Worm (Caenorhabditis elegans) whole organism, L4 larva: ENCODE results near the gene W01B6.6.
A peak's percentile ranks its signal among the peaks of the same experiment; 100 is the strongest.

ENCODE experiments used
- F26F4.8 ChIP-seq: fragments of 200-800 bp; sonication (Bioruptor generic); conservative IDR thresholded peaks from 2 replicates; pipeline ENCODE4 v1.3.6; 2022; ENCODE audit warnings: missing genetic modification characterization, missing compliant biosample characterization
- F44E2.7 ChIP-seq: fragments of 200-800 bp; sonication (Bioruptor generic); IDR thresholded peaks from 2 replicates; pipeline ENCODE4 v2.1.2; 2022; ENCODE audit warnings: missing genetic modification characterization, missing compliant biosample characterization
- Y5F2A.4 ChIP-seq: fragments of 200-800 bp; sonication (Bioruptor generic); optimal IDR thresholded peaks from 2 replicates; lab custom pipeline; 2018; ENCODE audit warnings: mild to moderate bottlenecking, missing genetic modification characterization, missing compliant biosample characterization
- ZK546.5 ChIP-seq, 2 experiments: sonication (generic microtip); optimal IDR thresholded peaks; 2 replicates each; lab custom pipeline; 2017; ENCODE audit warnings: missing biosample characterization in 2 of 2, missing genetic modification characterization in 2 of 2
- aly-2 ChIP-seq: sonication (generic microtip); optimal IDR thresholded peaks from 2 replicates; lab custom pipeline; 2018; ENCODE audit warnings: missing biosample characterization, missing genetic modification characterization
- attf-4 ChIP-seq: sonication (generic microtip); optimal IDR thresholded peaks from 3 replicates; lab custom pipeline; 2017; ENCODE audit warnings: missing biosample characterization, missing genetic modification characterization
- ceh-20 ChIP-seq: fragments of 200-800 bp; sonication (Bioruptor generic); IDR thresholded peaks from 2 replicates; pipeline ENCODE4 v1.3.6; 2022; ENCODE audit warnings: missing genetic modification reagents, missing genetic modification characterization, missing compliant biosample characterization
- ceh-44 ChIP-seq: fragments of 200-800 bp; sonication (Bioruptor generic); IDR thresholded peaks from 2 replicates; pipeline ENCODE4 v1.3.6; 2022; ENCODE audit warnings: missing genetic modification reagents, missing genetic modification characterization, missing compliant biosample characterization
- ces-1 ChIP-seq: fragments of 150-350 bp; sonication (generic microtip); optimal IDR thresholded peaks from 4 replicates; lab custom pipeline; 2014; ENCODE audit warnings: missing biosample characterization, missing genetic modification reagents, missing genetic modification characterization
- cey-2 ChIP-seq: sonication (generic microtip); optimal IDR thresholded peaks from 3 replicates; lab custom pipeline; 2017; ENCODE audit warnings: missing genetic modification characterization, mild to moderate bottlenecking, missing compliant biosample characterization, antibody characterized with exemption, borderline replicate concordance; ENCODE audit not compliant: insufficient read depth
- daf-12 ChIP-seq: fragments of 150-350 bp; optimal IDR thresholded peaks from 2 replicates; lab custom pipeline; 2014; ENCODE audit warnings: missing biosample characterization, missing genetic modification reagents, missing genetic modification characterization
- dmd-8 ChIP-seq: fragments of 200-800 bp; sonication (Bioruptor generic); IDR thresholded peaks from 2 replicates; pipeline ENCODE4 v1.3.6; 2022; ENCODE audit warnings: missing genetic modification characterization, missing compliant biosample characterization
- dmd-9 ChIP-seq: fragments of 200-800 bp; sonication (Bioruptor generic); IDR thresholded peaks from 2 replicates; pipeline ENCODE4 v1.3.6; 2022; ENCODE audit warnings: missing genetic modification reagents, missing genetic modification characterization, missing compliant biosample characterization
- egl-27 ChIP-seq: sonication (generic microtip); optimal IDR thresholded peaks from 3 replicates; lab custom pipeline; 2017; ENCODE audit warnings: missing biosample characterization, missing genetic modification reagents, missing genetic modification characterization
- fkh-10 ChIP-seq: fragments of 150-350 bp; optimal IDR thresholded peaks from 2 replicates; lab custom pipeline; 2014; ENCODE audit warnings: missing biosample characterization, missing genetic modification reagents, missing genetic modification characterization
- hlh-11 ChIP-seq: fragments of 200-800 bp; sonication (Bioruptor generic); optimal IDR thresholded peaks from 2 replicates; lab custom pipeline; 2018; ENCODE audit warnings: mild to moderate bottlenecking, missing genetic modification characterization, missing compliant biosample characterization
- hlh-30 ChIP-seq: sonication (generic microtip); optimal IDR thresholded peaks from 2 replicates; lab custom pipeline; 2017; ENCODE audit warnings: antibody characterized with exemption, mild to moderate bottlenecking, missing genetic modification characterization, missing compliant biosample characterization; ENCODE audit not compliant: insufficient read depth
- lin-1 ChIP-seq: fragments of 200-800 bp; sonication (Bioruptor generic); IDR thresholded peaks from 2 replicates; pipeline ENCODE4 v1.3.6; 2022; ENCODE audit warnings: missing genetic modification reagents, missing genetic modification characterization, missing compliant biosample characterization
- lin-38 ChIP-seq: fragments of 200-800 bp; sonication (Bioruptor generic); IDR thresholded peaks from 2 replicates; pipeline ENCODE4 v1.3.6; 2022; ENCODE audit warnings: missing genetic modification reagents, missing genetic modification characterization, missing compliant biosample characterization
- lir-3 ChIP-seq: sonication (generic microtip); optimal IDR thresholded peaks from 2 replicates; lab custom pipeline; 2016; ENCODE audit warnings: mild to moderate bottlenecking, missing genetic modification characterization, missing compliant biosample characterization
- mep-1 ChIP-seq: fragments of 150-350 bp; sonication (generic microtip); optimal IDR thresholded peaks from 3 replicates; lab custom pipeline; 2014; ENCODE audit warnings: missing biosample characterization, missing genetic modification characterization
- mxl-2 ChIP-seq: fragments of 200-800 bp; sonication (Bioruptor generic); conservative IDR thresholded peaks from 2 replicates; pipeline ENCODE4 v1.3.6; 2022; ENCODE audit warnings: missing genetic modification reagents, missing genetic modification characterization, missing compliant biosample characterization
- mxl-3 ChIP-seq: fragments of 200-800 bp; sonication (Bioruptor generic); optimal IDR thresholded peaks from 2 replicates; lab custom pipeline; 2018; ENCODE audit warnings: mild to moderate bottlenecking, missing genetic modification characterization, missing compliant biosample characterization
- nhr-10 ChIP-seq: fragments of 150-350 bp; optimal IDR thresholded peaks from 2 replicates; lab custom pipeline; 2014; ENCODE audit warnings: missing biosample characterization, missing genetic modification characterization
- nhr-11 ChIP-seq: fragments of 150-350 bp; optimal IDR thresholded peaks from 2 replicates; lab custom pipeline; 2014; ENCODE audit warnings: missing biosample characterization, missing genetic modification characterization
- nhr-111 ChIP-seq: fragments of 200-800 bp; sonication (Bioruptor generic); optimal IDR thresholded peaks from 2 replicates; lab custom pipeline; 2018; ENCODE audit warnings: mild to moderate bottlenecking, missing genetic modification characterization, missing compliant biosample characterization
- nhr-25 ChIP-seq: sonication (generic microtip); optimal IDR thresholded peaks from 2 replicates; lab custom pipeline; 2017; ENCODE audit warnings: missing genetic modification characterization, mild to moderate bottlenecking, missing compliant biosample characterization, antibody characterized with exemption, moderate library complexity, borderline replicate concordance; ENCODE audit not compliant: insufficient read depth
- nhr-28 ChIP-seq: fragments of 150-350 bp; optimal IDR thresholded peaks from 2 replicates; lab custom pipeline; 2014; ENCODE audit warnings: missing biosample characterization, missing genetic modification characterization
- nhr-41 ChIP-seq: fragments of 200-800 bp; sonication (Bioruptor generic); IDR thresholded peaks from 2 replicates; pipeline ENCODE4 v1.3.6; 2022; ENCODE audit warnings: missing genetic modification reagents, missing genetic modification characterization, missing compliant biosample characterization
- nhr-48 ChIP-seq: sonication (generic microtip); optimal IDR thresholded peaks from 2 replicates; lab custom pipeline; 2016; ENCODE audit warnings: mild to moderate bottlenecking, missing genetic modification characterization, missing compliant biosample characterization
- nhr-76 ChIP-seq: fragments of 150-350 bp; optimal IDR thresholded peaks from 2 replicates; lab custom pipeline; 2014; ENCODE audit warnings: missing biosample characterization, missing genetic modification characterization
- nhr-77 ChIP-seq: fragments of 150-350 bp; optimal IDR thresholded peaks from 2 replicates; lab custom pipeline; 2014; ENCODE audit warnings: missing biosample characterization, missing genetic modification characterization
- pqm-1 ChIP-seq: sonication (generic microtip); optimal IDR thresholded peaks from 2 replicates; lab custom pipeline; 2017; ENCODE audit warnings: missing biosample characterization, missing genetic modification characterization
- set-16 ChIP-seq: fragments of 200-800 bp; sonication (Bioruptor generic); IDR thresholded peaks from 2 replicates; pipeline ENCODE4 v1.3.6; 2022; ENCODE audit warnings: missing genetic modification reagents, missing genetic modification characterization, missing compliant biosample characterization
- skn-1 ChIP-seq: fragments of 150-350 bp; optimal IDR thresholded peaks from 2 replicates; lab custom pipeline; 2014; ENCODE audit warnings: missing biosample characterization, missing genetic modification characterization
- snpc-1.2 ChIP-seq: fragments of 200-800 bp; sonication (Bioruptor generic); IDR thresholded peaks from 2 replicates; pipeline ENCODE4 v1.3.6; 2022; ENCODE audit warnings: missing genetic modification reagents, missing genetic modification characterization, missing compliant biosample characterization
- spr-3 ChIP-seq: fragments of 200-800 bp; sonication (Bioruptor generic); optimal IDR thresholded peaks from 2 replicates; lab custom pipeline; 2018; ENCODE audit warnings: mild to moderate bottlenecking, missing genetic modification characterization, missing compliant biosample characterization
- unc-130 ChIP-seq: sonication (generic microtip); optimal IDR thresholded peaks from 2 replicates; lab custom pipeline; 2016; ENCODE audit warnings: missing genetic modification reagents, missing genetic modification characterization, missing compliant biosample characterization
- unc-39 ChIP-seq: sonication (generic microtip); optimal IDR thresholded peaks from 2 replicates; lab custom pipeline; 2017; ENCODE audit warnings: missing biosample characterization, missing genetic modification characterization
- unc-62 ChIP-seq, 3 experiments: fragments of 150-350 bp in 1 of 3; sonication (generic microtip); optimal IDR thresholded peaks in 2 of 3; peaks in 1 of 3; 1 replicate in 1 of 3; 2 replicates in 2 of 3; lab custom pipeline; 2014 to 2017; ENCODE audit warnings: missing biosample characterization in 3 of 3, missing genetic modification characterization in 3 of 3, missing genetic modification reagents in 3 of 3, missing genotype in 1 of 3
- ztf-11 ChIP-seq: fragments of 150-350 bp; optimal IDR thresholded peaks from 2 replicates; lab custom pipeline; 2014; ENCODE audit warnings: missing biosample characterization, missing genetic modification characterization
- ztf-7 ChIP-seq: fragments of 150-350 bp; optimal IDR thresholded peaks from 2 replicates; lab custom pipeline; 2014; ENCODE audit warnings: missing biosample characterization, missing genetic modification characterization

The W01B6.6 gene

ce11 chrIV:10110870-10111269, 30.0 kb downstream of the W01B6.6 start:
- peak; percentile 22 for TF ChIP-seq spr-3 (GFP tag; lab: Kevin White, UChicago)
- no peak for TF ChIP-seq mxl-2 (GFP tag; lab: Robert Waterston, UW)
- TF ChIP-seq cey-2 (tag; lab: Kevin White, UChicago) = no peak
- no peak for TF ChIP-seq ceh-20 (GFP tag; lab: Robert Waterston, UW)
- TF ChIP-seq dmd-8 (GFP tag; lab: Robert Waterston, UW) = no peak
- no peak for TF ChIP-seq nhr-28 (tag; lab: Kevin White, UChicago)
- TF ChIP-seq nhr-76 (tag; lab: Kevin White, UChicago) = no peak
- TF ChIP-seq daf-12 (tag; lab: Kevin White, UChicago) = no peak
- peak; percentile 94 for TF ChIP-seq set-16 (GFP tag; lab: Robert Waterston, UW)
- TF ChIP-seq lir-3 (tag; lab: Kevin White, UChicago) = no peak
- no peak for TF ChIP-seq fkh-10 (GFP tag; lab: Kevin White, UChicago)
- no peak for TF ChIP-seq unc-39 (tag; lab: Kevin White, UChicago)
- TF ChIP-seq Y5F2A.4 = no peak

ce11 chrIV:10111441-10111840, 30.5 kb downstream of the W01B6.6 start, which contains the start of gene spch-1:
spch-1 (minus strand) TSS chrIV:10111541.
- TF ChIP-seq dmd-9 (GFP tag; lab: Robert Waterston, UW) (no peak), unc-62 (GFP tag; optimal IDR thresholded peaks at IDR 0.05 in 1 of 2; lab: Kevin White, UChicago) (peak in 1 of 2 experiments; percentile 29), unc-62 (tag; optimal IDR thresholded peaks at IDR 0.05; lab: Kevin White, UChicago) (no peak), pqm-1 (tag; lab: Kevin White, UChicago) (no peak), nhr-77 (tag; lab: Kevin White, UChicago) (no peak), nhr-11 (tag; lab: Kevin White, UChicago) (no peak), nhr-10 (tag; lab: Kevin White, UChicago) (no peak)

DNA sequence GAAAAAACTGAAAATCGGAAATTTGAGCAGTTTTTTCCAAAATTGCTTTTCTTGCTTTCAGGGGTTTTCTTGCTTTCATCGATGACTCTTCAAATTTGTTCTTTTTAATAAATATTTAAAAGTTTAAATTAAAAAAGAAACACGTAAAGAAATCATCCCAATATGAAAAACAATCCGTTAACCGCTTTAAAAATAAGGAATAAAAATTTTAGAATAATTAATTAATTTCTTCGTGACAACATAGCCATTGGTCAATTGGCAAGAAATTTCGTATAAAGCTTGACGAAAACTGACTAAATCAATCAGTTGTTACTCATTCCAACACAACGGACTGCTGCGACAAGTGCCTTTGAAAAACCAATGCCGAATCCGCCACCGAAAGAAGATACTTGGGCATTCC, 31.7 kb downstream of the W01B6.6 start, which contains the start of gene nsph-3.2:
TSS of gene nsph-3.2 (plus strand) at position 301 of the 400 bp plus-strand sequence.
- no peak for TF ChIP-seq egl-27
- TF ChIP-seq lin-38 (GFP tag; lab: Robert Waterston, UW) = no peak
- no peak for TF ChIP-seq nhr-111
- TF ChIP-seq nhr-41 (GFP tag; lab: Robert Waterston, UW) = no peak
- no peak for TF ChIP-seq ZK546.5 (tag; optimal IDR thresholded peaks at IDR 0.05; lab: Kevin White, UChicago)
- TF ChIP-seq ztf-7 = no peak
- TF ChIP-seq aly-2 = no peak
- no peak for TF ChIP-seq mep-1 (tag; lab: Kevin White, UChicago)
- TF ChIP-seq ceh-44 (GFP tag; lab: Robert Waterston, UW) = no peak
- TF ChIP-seq nhr-11 (tag; lab: Kevin White, UChicago) = no peak
- no peak for TF ChIP-seq hlh-11 (tag; lab: Kevin White, UChicago)
- no peak for TF ChIP-seq nhr-48
- no peak for TF ChIP-seq snpc-1.2 (GFP tag; lab: Robert Waterston, UW)
- TF ChIP-seq skn-1 (tag; lab: Kevin White, UChicago) = no peak
- TF ChIP-seq, all 104 proteins: peak for 0

DNA sequence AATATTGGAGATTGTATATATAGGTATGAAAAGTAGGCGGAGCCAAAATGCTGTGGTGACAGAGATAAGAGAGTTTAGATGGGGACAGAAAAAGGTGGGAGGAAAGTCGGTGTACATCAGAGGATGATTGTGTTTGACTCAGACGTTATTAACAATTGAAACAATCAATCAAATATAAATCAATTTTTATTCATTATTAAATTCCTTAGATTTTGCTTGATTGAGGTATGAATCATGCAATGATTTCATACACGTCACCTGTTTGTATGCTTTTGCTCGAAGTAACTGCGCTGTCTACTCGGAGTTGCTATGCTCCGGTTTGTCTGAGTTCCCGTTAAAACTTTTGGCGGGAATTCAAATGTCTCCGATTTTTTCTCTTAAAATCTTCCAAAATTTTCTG, 34.2 kb downstream of the W01B6.6 start, which contains the start of gene C04G2.10:
TSS of gene C04G2.10 (plus strand) at position 301 of the 400 bp plus-strand sequence.
- TF ChIP-seq F26F4.8 (GFP tag; lab: Robert Waterston, UW) (no peak), lin-1 (GFP tag; lab: Robert Waterston, UW) (no peak), hlh-30 (no peak), daf-12 (tag; lab: Kevin White, UChicago) (no peak), nhr-25 (no peak), F44E2.7 (no peak), mep-1 (tag; lab: Kevin White, UChicago) (no peak), unc-130 (no peak), mxl-3 (GFP tag; lab: Kevin White, UChicago) (no peak), ztf-11 (tag; lab: Kevin White, UChicago) (no peak), nhr-76 (tag; lab: Kevin White, UChicago) (no peak), ces-1 (GFP tag; lab: Kevin White, UChicago) (no peak), attf-4 (tag; lab: Kevin White, UChicago) (no peak)
